Worm (Caenorhabditis elegans) whole organism, mixed stage, embryonic: ENCODE measurements around the gene C34F6.10.

Experiments
- M03D4.4 ChIP-seq: sonication (generic microtip); optimal IDR thresholded peaks from 2 replicates; lab custom pipeline; 2017; ENCODE audit warnings: mild to moderate bottlenecking, missing genetic modification characterization, missing compliant biosample characterization
- bed-3 ChIP-seq: fragments of 200-800 bp; sonication (Bioruptor generic); optimal IDR thresholded peaks from 3 replicates; lab custom pipeline; 2018; ENCODE audit warnings: mild to moderate bottlenecking, missing genetic modification characterization, moderate library complexity, missing compliant biosample characterization
- blmp-1 ChIP-seq: fragments of 150-350 bp; optimal IDR thresholded peaks from 2 replicates; lab custom pipeline; 2014; ENCODE audit warnings: missing biosample characterization, missing genetic modification characterization
- ceh-39 ChIP-seq: fragments of 150-350 bp; optimal IDR thresholded peaks from 2 replicates; lab custom pipeline; 2014; ENCODE audit warnings: missing biosample characterization, missing genetic modification characterization
- ceh-43 ChIP-seq: fragments of 200-800 bp; sonication (Bioruptor generic); optimal IDR thresholded peaks from 2 replicates; lab custom pipeline; 2018; ENCODE audit warnings: mild to moderate bottlenecking, missing genetic modification characterization, moderate library complexity, missing compliant biosample characterization
- ceh-83 ChIP-seq: fragments of 200-800 bp; sonication (Bioruptor generic); optimal IDR thresholded peaks from 2 replicates; lab custom pipeline; 2018; ENCODE audit warnings: mild to moderate bottlenecking, missing genetic modification characterization, missing compliant biosample characterization
- ces-1 ChIP-seq: fragments of 150-350 bp; optimal IDR thresholded peaks from 2 replicates; lab custom pipeline; 2014; ENCODE audit warnings: missing biosample characterization, missing genetic modification reagents, missing genetic modification characterization
- cnd-1 ChIP-seq: fragments of 200-800 bp; sonication (Bioruptor generic); optimal IDR thresholded peaks from 2 replicates; lab custom pipeline; 2018; ENCODE audit warnings: mild to moderate bottlenecking, missing genetic modification characterization, missing compliant biosample characterization
- drap-1 ChIP-seq: fragments of 200-800 bp; sonication (Bioruptor generic); optimal IDR thresholded peaks from 3 replicates; lab custom pipeline; 2018; ENCODE audit warnings: mild to moderate bottlenecking, missing genetic modification characterization, missing compliant biosample characterization
- elt-1 ChIP-seq: sonication (generic microtip); optimal IDR thresholded peaks from 2 replicates; lab custom pipeline; 2017; ENCODE audit warnings: missing genetic modification characterization, mild to moderate bottlenecking, missing compliant biosample characterization, antibody characterized with exemption, moderate library complexity, borderline replicate concordance; ENCODE audit not compliant: insufficient read depth
- elt-3 ChIP-seq: fragments of 150-350 bp; optimal IDR thresholded peaks from 2 replicates; lab custom pipeline; 2014; ENCODE audit warnings: missing biosample characterization, missing genetic modification characterization
- flh-1 ChIP-seq: fragments of 200-800 bp; sonication (Bioruptor generic); optimal IDR thresholded peaks from 2 replicates; lab custom pipeline; 2018; ENCODE audit warnings: mild to moderate bottlenecking, missing genetic modification characterization, moderate library complexity, missing compliant biosample characterization
- ham-2 ChIP-seq: fragments of 200-800 bp; sonication (Bioruptor generic); optimal IDR thresholded peaks from 2 replicates; lab custom pipeline; 2018; ENCODE audit warnings: mild to moderate bottlenecking, missing genetic modification characterization, missing compliant biosample characterization
- hlh-1 ChIP-seq: fragments of 150-350 bp; optimal IDR thresholded peaks from 2 replicates; lab custom pipeline; 2014; ENCODE audit warnings: missing biosample characterization, missing genetic modification reagents, missing genetic modification characterization
- lin-13 ChIP-seq: fragments of 150-350 bp; optimal IDR thresholded peaks from 2 replicates; lab custom pipeline; 2014; ENCODE audit warnings: missing biosample characterization, missing genetic modification characterization
- lin-32 ChIP-seq: fragments of 200-800 bp; sonication (Bioruptor generic); optimal IDR thresholded peaks from 2 replicates; lab custom pipeline; 2018; ENCODE audit warnings: mild to moderate bottlenecking, missing genetic modification characterization, missing compliant biosample characterization
- lsy-2 ChIP-seq: fragments of 150-350 bp; optimal IDR thresholded peaks from 2 replicates; lab custom pipeline; 2014; ENCODE audit warnings: missing biosample characterization, missing genetic modification characterization
- mab-5 ChIP-seq: fragments of 150-350 bp; optimal IDR thresholded peaks from 2 replicates; lab custom pipeline; 2014; ENCODE audit warnings: missing biosample characterization, missing genetic modification characterization
- mep-1 ChIP-seq: fragments of 150-350 bp; optimal IDR thresholded peaks from 2 replicates; lab custom pipeline; 2017; ENCODE audit warnings: missing biosample characterization, missing genetic modification reagents, missing genetic modification characterization, inconsistent platforms
- mls-2 ChIP-seq: sonication (generic microtip); optimal IDR thresholded peaks from 2 replicates; lab custom pipeline; 2016; ENCODE audit warnings: mild to moderate bottlenecking, missing genetic modification characterization, moderate library complexity, missing compliant biosample characterization
- nhr-12 ChIP-seq: fragments of 150-350 bp; optimal IDR thresholded peaks from 2 replicates; lab custom pipeline; 2014; ENCODE audit warnings: missing biosample characterization, missing genetic modification characterization
- nhr-2 ChIP-seq: fragments of 150-350 bp; optimal IDR thresholded peaks from 2 replicates; lab custom pipeline; 2014; ENCODE audit warnings: missing biosample characterization, missing genetic modification characterization
- nhr-237 ChIP-seq: fragments of 150-350 bp; optimal IDR thresholded peaks from 2 replicates; lab custom pipeline; 2014; ENCODE audit warnings: missing biosample characterization, missing genetic modification characterization
- nhr-28 ChIP-seq: fragments of 150-350 bp; optimal IDR thresholded peaks from 2 replicates; lab custom pipeline; 2014; ENCODE audit warnings: missing biosample characterization, missing genetic modification characterization
- nhr-76 ChIP-seq: sonication (generic microtip); optimal IDR thresholded peaks from 2 replicates; lab custom pipeline; 2017; ENCODE audit warnings: missing biosample characterization, missing genetic modification characterization
- pha-4 ChIP-seq: fragments of 150-350 bp; optimal IDR thresholded peaks from 2 replicates; lab custom pipeline; 2018; ENCODE audit warnings: missing biosample characterization, missing genetic modification reagents, missing genetic modification characterization
- sem-2 ChIP-seq: fragments of 200-800 bp; sonication (Bioruptor generic); optimal IDR thresholded peaks from 2 replicates; lab custom pipeline; 2018; ENCODE audit warnings: mild to moderate bottlenecking, missing genetic modification characterization, missing compliant biosample characterization
- sptf-1 ChIP-seq: sonication (generic microtip); optimal IDR thresholded peaks from 2 replicates; lab custom pipeline; 2017; ENCODE audit warnings: mild to moderate bottlenecking, missing genetic modification characterization, moderate library complexity, missing compliant biosample characterization
- tbx-8 ChIP-seq: fragments of 200-800 bp; sonication (Bioruptor generic); optimal IDR thresholded peaks from 2 replicates; lab custom pipeline; 2018; ENCODE audit warnings: mild to moderate bottlenecking, missing genetic modification characterization, moderate library complexity, missing compliant biosample characterization
- unc-120 ChIP-seq: sonication (generic microtip); optimal IDR thresholded peaks from 2 replicates; lab custom pipeline; 2017; ENCODE audit warnings: missing genetic modification characterization, missing compliant biosample characterization; ENCODE audit not compliant: poor library complexity, severe bottlenecking
- unc-39 ChIP-seq: fragments of 150-350 bp; optimal IDR thresholded peaks from 2 replicates; lab custom pipeline; 2014; ENCODE audit warnings: missing biosample characterization, missing genetic modification characterization
- unc-62 ChIP-seq: fragments of 150-350 bp; optimal IDR thresholded peaks from 2 replicates; lab custom pipeline; 2014; ENCODE audit warnings: missing biosample characterization, missing genetic modification reagents, missing genetic modification characterization
- zip-8 ChIP-seq: fragments of 150-350 bp; optimal IDR thresholded peaks from 2 replicates; lab custom pipeline; 2014; ENCODE audit warnings: missing biosample characterization, missing genetic modification characterization
- ztf-11 ChIP-seq: fragments of 150-350 bp; optimal IDR thresholded peaks from 2 replicates; lab custom pipeline; 2014; ENCODE audit warnings: missing biosample characterization, missing genetic modification characterization

The C34F6.10 gene

DNA sequence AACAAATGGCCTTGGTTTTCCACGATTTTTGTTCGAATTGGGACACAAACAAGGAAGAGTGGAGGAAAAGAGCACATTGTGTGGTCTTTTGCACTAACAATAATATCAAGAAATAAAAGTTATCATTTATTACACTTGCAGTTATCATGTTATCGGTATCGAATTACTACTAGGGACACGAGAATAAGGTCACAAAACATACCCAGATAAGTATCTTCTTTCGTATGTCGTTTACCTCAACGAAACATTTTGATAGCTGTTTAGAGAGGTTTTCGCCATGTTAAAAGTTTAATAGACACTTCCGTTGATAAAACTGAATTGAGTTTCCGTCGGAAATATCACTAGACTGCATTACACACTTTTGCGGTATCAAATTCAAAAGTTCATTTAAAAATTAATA lies 10.5 kb upstream of the C34F6.10 start:
- TF ChIP-seq zip-8 (tag; lab: Kevin White, UChicago) (no peak), sem-2 (GFP tag; lab: Kevin White, UChicago) (no peak), nhr-2 (tag; lab: Kevin White, UChicago) (no peak), ceh-83 (GFP tag; lab: Kevin White, UChicago) (no peak), unc-120 (no peak), ces-1 (GFP tag; lab: Kevin White, UChicago) (no peak), lin-13 (tag; lab: Kevin White, UChicago) (no peak), elt-3 (tag; lab: Kevin White, UChicago) (no peak), pha-4 (tag; lab: Kevin White, UChicago) (no peak), nhr-12 (no peak), lsy-2 (tag; lab: Kevin White, UChicago) (no peak), elt-1 (tag; lab: Kevin White, UChicago) (no peak), unc-39 (tag; lab: Kevin White, UChicago) (no peak), mab-5 (tag; lab: Kevin White, UChicago) (no peak), blmp-1 (tag; lab: Kevin White, UChicago) (no peak), ceh-43 (GFP tag; lab: Kevin White, UChicago) (no peak), nhr-28 (tag; lab: Kevin White, UChicago) (no peak), ztf-11 (tag; lab: Kevin White, UChicago) (no peak)
- TF ChIP-seq, all 35 proteins: peak for 0

DNA sequence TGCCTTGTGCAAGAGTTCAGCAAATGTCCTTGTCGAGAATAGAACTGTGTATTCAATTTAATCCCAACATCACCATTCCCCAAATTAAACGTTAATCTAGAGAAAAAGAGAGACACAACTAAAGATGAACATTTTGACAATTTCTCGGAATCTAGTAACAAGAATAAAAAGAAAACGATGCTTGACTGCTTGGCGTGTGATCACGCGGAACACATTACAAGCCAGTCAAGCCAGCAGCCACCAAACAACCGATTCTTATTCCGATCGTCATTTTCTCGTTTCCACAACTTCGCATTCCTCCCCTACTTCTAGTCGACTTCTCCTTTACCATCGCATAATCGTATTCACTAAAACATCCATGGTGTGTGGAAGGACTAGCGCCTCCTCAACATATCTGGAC lies 9.0 kb upstream of the C34F6.10 start:
- TF ChIP-seq ceh-83 (GFP tag; lab: Kevin White, UChicago) (no peak), lsy-2 (tag; lab: Kevin White, UChicago) (no peak), lin-32 (GFP tag; lab: Kevin White, UChicago) (no peak), zip-8 (tag; lab: Kevin White, UChicago) (no peak), unc-39 (tag; lab: Kevin White, UChicago) (no peak), elt-1 (tag; lab: Kevin White, UChicago) (no peak), ces-1 (GFP tag; lab: Kevin White, UChicago) (no peak)
- TF ChIP-seq, all 35 proteins: peak for 0

DNA sequence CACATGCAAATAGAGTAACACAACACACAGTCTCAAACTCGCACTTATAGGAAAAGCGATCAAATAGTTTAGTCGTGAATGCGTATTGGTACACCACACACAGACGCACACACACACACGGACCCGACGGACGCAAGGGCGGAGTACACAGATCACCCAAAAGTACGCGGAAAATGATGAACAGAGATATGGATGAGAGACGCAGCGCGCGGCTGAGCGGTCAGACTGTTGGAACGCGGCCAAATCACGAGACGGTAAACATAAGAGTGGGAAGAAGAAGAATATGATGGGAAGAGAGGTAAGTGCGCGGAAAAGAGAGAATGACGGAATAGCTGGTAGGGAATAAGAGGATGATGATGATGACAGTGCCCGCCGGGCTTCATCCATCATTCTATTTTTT lies 7.6 kb upstream of the C34F6.10 start:
- TF ChIP-seq M03D4.4 (tag; lab: Kevin White, UChicago) (peak; percentile 59), ham-2 (GFP tag; lab: Kevin White, UChicago) (peak; percentile 73), lsy-2 (tag; lab: Kevin White, UChicago) (no peak), unc-62 (peak; percentile 24), nhr-2 (tag; lab: Kevin White, UChicago) (no peak), blmp-1 (tag; lab: Kevin White, UChicago) (no peak), elt-3 (tag; lab: Kevin White, UChicago) (no peak), sptf-1 (tag; lab: Kevin White, UChicago) (peak; percentile 53), bed-3 (GFP tag; lab: Kevin White, UChicago) (no peak), elt-1 (tag; lab: Kevin White, UChicago) (no peak), lin-32 (GFP tag; lab: Kevin White, UChicago) (no peak), unc-39 (tag; lab: Kevin White, UChicago) (no peak), cnd-1 (no peak), pha-4 (tag; lab: Kevin White, UChicago) (peak; percentile 82), mls-2 (tag; lab: Kevin White, UChicago) (peak; percentile 40), tbx-8 (GFP tag; lab: Kevin White, UChicago) (no peak), unc-120 (no peak), flh-1 (GFP tag; lab: Kevin White, UChicago) (no peak), ces-1 (GFP tag; lab: Kevin White, UChicago) (no peak), lin-13 (tag; lab: Kevin White, UChicago) (no peak), hlh-1 (tag; lab: Kevin White, UChicago) (peak; percentile 32), zip-8 (tag; lab: Kevin White, UChicago) (no peak), nhr-12 (no peak), nhr-76 (tag; lab: Kevin White, UChicago) (no peak), ceh-39 (tag; lab: Kevin White, UChicago) (no peak), sem-2 (GFP tag; lab: Kevin White, UChicago) (no peak), mab-5 (tag; lab: Kevin White, UChicago) (no peak), ceh-83 (GFP tag; lab: Kevin White, UChicago) (no peak), mep-1 (tag; lab: Kevin White, UChicago) (no peak), drap-1 (GFP tag; lab: Kevin White, UChicago) (peak; percentile 71), nhr-237 (tag; lab: Kevin White, UChicago) (no peak), ztf-11 (tag; lab: Kevin White, UChicago) (no peak)
